Fruit fly (Drosophila melanogaster): Measurements from ENCODE around the gene CG34125.

DNA sequence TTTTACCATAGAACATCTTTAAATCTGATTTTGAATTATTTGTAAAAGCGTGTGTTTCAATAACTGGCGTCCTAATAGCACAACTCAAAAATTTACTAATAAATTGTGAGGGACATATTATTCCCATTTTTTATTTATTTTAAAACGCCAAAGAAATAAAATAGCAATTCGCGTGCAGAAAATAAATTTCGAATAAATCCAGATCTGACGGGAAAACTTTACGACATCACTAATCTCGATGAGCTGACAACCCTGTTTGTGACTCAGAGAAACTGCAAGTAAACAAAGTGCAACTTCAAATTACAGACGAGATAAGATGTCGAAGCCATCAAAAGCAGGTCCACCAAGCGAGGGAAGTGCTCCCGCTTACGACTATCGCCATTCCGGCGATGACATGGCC lies at the start of gene CG34125:
- TF ChIP-seq psq (optimal IDR thresholded peaks at IDR 0.05) (no peak), CG8478 (optimal IDR thresholded peaks at IDR 0.05) (no peak), pan (optimal IDR thresholded peaks at IDR 0.05) (no peak)
